Worm (Caenorhabditis elegans) whole organism, mixed stage, embryonic: ENCODE measurements around the gene hex-3.
"Not testable (repeated sequence)": the region's sequence is repeated elsewhere in the genome, so short reads cannot be mapped to it uniquely, and the experiment has no call there.

ENCODE experiments used
- M03D4.4 ChIP-seq: sonication (generic microtip); optimal IDR thresholded peaks from 2 replicates; lab custom pipeline; 2017; ENCODE audit warnings: mild to moderate bottlenecking, missing genetic modification characterization, missing compliant biosample characterization
- blmp-1 ChIP-seq: fragments of 150-350 bp; optimal IDR thresholded peaks from 2 replicates; lab custom pipeline; 2014; ENCODE audit warnings: missing biosample characterization, missing genetic modification characterization
- ceh-39 ChIP-seq: fragments of 150-350 bp; optimal IDR thresholded peaks from 2 replicates; lab custom pipeline; 2014; ENCODE audit warnings: missing biosample characterization, missing genetic modification characterization
- ceh-43 ChIP-seq: fragments of 200-800 bp; sonication (Bioruptor generic); optimal IDR thresholded peaks from 2 replicates; lab custom pipeline; 2018; ENCODE audit warnings: mild to moderate bottlenecking, missing genetic modification characterization, moderate library complexity, missing compliant biosample characterization
- ces-1 ChIP-seq: fragments of 150-350 bp; optimal IDR thresholded peaks from 2 replicates; lab custom pipeline; 2014; ENCODE audit warnings: missing biosample characterization, missing genetic modification reagents, missing genetic modification characterization
- cnd-1 ChIP-seq: fragments of 200-800 bp; sonication (Bioruptor generic); optimal IDR thresholded peaks from 2 replicates; lab custom pipeline; 2018; ENCODE audit warnings: mild to moderate bottlenecking, missing genetic modification characterization, missing compliant biosample characterization
- drap-1 ChIP-seq: fragments of 200-800 bp; sonication (Bioruptor generic); optimal IDR thresholded peaks from 3 replicates; lab custom pipeline; 2018; ENCODE audit warnings: mild to moderate bottlenecking, missing genetic modification characterization, missing compliant biosample characterization
- elt-1 ChIP-seq: sonication (generic microtip); optimal IDR thresholded peaks from 2 replicates; lab custom pipeline; 2017; ENCODE audit warnings: missing genetic modification characterization, mild to moderate bottlenecking, missing compliant biosample characterization, antibody characterized with exemption, moderate library complexity, borderline replicate concordance; ENCODE audit not compliant: insufficient read depth
- flh-1 ChIP-seq: fragments of 200-800 bp; sonication (Bioruptor generic); optimal IDR thresholded peaks from 2 replicates; lab custom pipeline; 2018; ENCODE audit warnings: mild to moderate bottlenecking, missing genetic modification characterization, moderate library complexity, missing compliant biosample characterization
- ham-2 ChIP-seq: fragments of 200-800 bp; sonication (Bioruptor generic); optimal IDR thresholded peaks from 2 replicates; lab custom pipeline; 2018; ENCODE audit warnings: mild to moderate bottlenecking, missing genetic modification characterization, missing compliant biosample characterization
- hlh-1 ChIP-seq: fragments of 150-350 bp; optimal IDR thresholded peaks from 2 replicates; lab custom pipeline; 2014; ENCODE audit warnings: missing biosample characterization, missing genetic modification reagents, missing genetic modification characterization
- lin-13 ChIP-seq: fragments of 150-350 bp; optimal IDR thresholded peaks from 2 replicates; lab custom pipeline; 2014; ENCODE audit warnings: missing biosample characterization, missing genetic modification characterization
- lin-32 ChIP-seq: fragments of 200-800 bp; sonication (Bioruptor generic); optimal IDR thresholded peaks from 2 replicates; lab custom pipeline; 2018; ENCODE audit warnings: mild to moderate bottlenecking, missing genetic modification characterization, missing compliant biosample characterization
- lsy-2 ChIP-seq: fragments of 150-350 bp; optimal IDR thresholded peaks from 2 replicates; lab custom pipeline; 2014; ENCODE audit warnings: missing biosample characterization, missing genetic modification characterization
- mep-1 ChIP-seq: fragments of 150-350 bp; optimal IDR thresholded peaks from 2 replicates; lab custom pipeline; 2017; ENCODE audit warnings: missing biosample characterization, missing genetic modification reagents, missing genetic modification characterization, inconsistent platforms
- mls-2 ChIP-seq: sonication (generic microtip); optimal IDR thresholded peaks from 2 replicates; lab custom pipeline; 2016; ENCODE audit warnings: mild to moderate bottlenecking, missing genetic modification characterization, moderate library complexity, missing compliant biosample characterization
- nhr-2 ChIP-seq: fragments of 150-350 bp; optimal IDR thresholded peaks from 2 replicates; lab custom pipeline; 2014; ENCODE audit warnings: missing biosample characterization, missing genetic modification characterization
- nhr-237 ChIP-seq: fragments of 150-350 bp; optimal IDR thresholded peaks from 2 replicates; lab custom pipeline; 2014; ENCODE audit warnings: missing biosample characterization, missing genetic modification characterization
- nhr-28 ChIP-seq: fragments of 150-350 bp; optimal IDR thresholded peaks from 2 replicates; lab custom pipeline; 2014; ENCODE audit warnings: missing biosample characterization, missing genetic modification characterization
- nhr-76 ChIP-seq: sonication (generic microtip); optimal IDR thresholded peaks from 2 replicates; lab custom pipeline; 2017; ENCODE audit warnings: missing biosample characterization, missing genetic modification characterization
- pha-4 ChIP-seq: fragments of 150-350 bp; optimal IDR thresholded peaks from 2 replicates; lab custom pipeline; 2018; ENCODE audit warnings: missing biosample characterization, missing genetic modification reagents, missing genetic modification characterization
- sem-2 ChIP-seq: fragments of 200-800 bp; sonication (Bioruptor generic); optimal IDR thresholded peaks from 2 replicates; lab custom pipeline; 2018; ENCODE audit warnings: mild to moderate bottlenecking, missing genetic modification characterization, missing compliant biosample characterization
- snpc-4 ChIP-seq: fragments of 150-350 bp; optimal IDR thresholded peaks from 2 replicates; lab custom pipeline; 2014; ENCODE audit warnings: missing biosample characterization, missing genetic modification characterization
- sptf-1 ChIP-seq: sonication (generic microtip); optimal IDR thresholded peaks from 2 replicates; lab custom pipeline; 2017; ENCODE audit warnings: mild to moderate bottlenecking, missing genetic modification characterization, moderate library complexity, missing compliant biosample characterization
- tbx-8 ChIP-seq: fragments of 200-800 bp; sonication (Bioruptor generic); optimal IDR thresholded peaks from 2 replicates; lab custom pipeline; 2018; ENCODE audit warnings: mild to moderate bottlenecking, missing genetic modification characterization, moderate library complexity, missing compliant biosample characterization
- unc-120 ChIP-seq: sonication (generic microtip); optimal IDR thresholded peaks from 2 replicates; lab custom pipeline; 2017; ENCODE audit warnings: missing genetic modification characterization, missing compliant biosample characterization; ENCODE audit not compliant: poor library complexity, severe bottlenecking
- unc-39 ChIP-seq: fragments of 150-350 bp; optimal IDR thresholded peaks from 2 replicates; lab custom pipeline; 2014; ENCODE audit warnings: missing biosample characterization, missing genetic modification characterization
- unc-62 ChIP-seq: fragments of 150-350 bp; optimal IDR thresholded peaks from 2 replicates; lab custom pipeline; 2014; ENCODE audit warnings: missing biosample characterization, missing genetic modification reagents, missing genetic modification characterization
- zip-8 ChIP-seq: fragments of 150-350 bp; optimal IDR thresholded peaks from 2 replicates; lab custom pipeline; 2014; ENCODE audit warnings: missing biosample characterization, missing genetic modification characterization
- ztf-11 ChIP-seq: fragments of 150-350 bp; optimal IDR thresholded peaks from 2 replicates; lab custom pipeline; 2014; ENCODE audit warnings: missing biosample characterization, missing genetic modification characterization

hex-3 gene

DNA sequence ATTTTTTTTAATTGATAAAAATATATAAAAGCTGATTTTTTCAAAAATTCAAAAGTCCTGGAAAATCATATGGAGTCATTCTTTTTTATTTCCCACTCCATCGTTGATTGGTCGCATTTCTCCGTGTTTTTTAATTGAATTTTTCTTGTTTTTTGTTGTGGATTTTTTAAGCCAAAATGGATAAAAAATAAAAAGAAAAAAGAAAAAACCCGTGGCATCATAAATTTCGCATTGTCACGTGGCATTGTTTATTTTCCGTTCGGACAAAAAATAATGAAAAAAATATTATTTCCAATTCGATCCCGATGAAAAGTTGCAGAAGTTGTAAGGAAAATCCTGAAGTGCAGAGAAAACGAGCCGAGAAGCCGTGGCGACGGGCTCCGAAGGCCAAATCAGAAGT, 43.4 kb upstream of the hex-3 start, which contains the start of gene klp-7:
Gene klp-7, plus strand, starts transcription at position 301 of the 400 bp plus-strand sequence.
- TF ChIP-seq mls-2 (tag; lab: Kevin White, UChicago); unc-62 (GFP tag; lab: Kevin White, UChicago); sptf-1: not testable (repeated sequence)

ce11 chrIII:10806821-10807220, 42.2 kb upstream of the hex-3 start:
- TF ChIP-seq sptf-1 (peak; percentile 9), lsy-2 (no peak), mls-2 (tag; lab: Kevin White, UChicago) (peak; percentile 6), ztf-11 (tag; lab: Kevin White, UChicago) (no peak)

- TF ChIP-seq elt-1 (tag; lab: Kevin White, UChicago) (no peak), cnd-1 (no peak), ceh-39 (tag; lab: Kevin White, UChicago) (no peak), ham-2 (GFP tag; lab: Kevin White, UChicago) (no peak), nhr-28 (tag; lab: Kevin White, UChicago) (no peak), ztf-11 (tag; lab: Kevin White, UChicago) (no peak), drap-1 (GFP tag; lab: Kevin White, UChicago) (no peak), lsy-2 (no peak), zip-8 (tag; lab: Kevin White, UChicago) (no peak), hlh-1 (tag; lab: Kevin White, UChicago) (no peak), mls-2 (tag; lab: Kevin White, UChicago) (no peak)
Observed at ce11 chrIII:10807236-10807635, 41.8 kb upstream of the hex-3 start.

DNA sequence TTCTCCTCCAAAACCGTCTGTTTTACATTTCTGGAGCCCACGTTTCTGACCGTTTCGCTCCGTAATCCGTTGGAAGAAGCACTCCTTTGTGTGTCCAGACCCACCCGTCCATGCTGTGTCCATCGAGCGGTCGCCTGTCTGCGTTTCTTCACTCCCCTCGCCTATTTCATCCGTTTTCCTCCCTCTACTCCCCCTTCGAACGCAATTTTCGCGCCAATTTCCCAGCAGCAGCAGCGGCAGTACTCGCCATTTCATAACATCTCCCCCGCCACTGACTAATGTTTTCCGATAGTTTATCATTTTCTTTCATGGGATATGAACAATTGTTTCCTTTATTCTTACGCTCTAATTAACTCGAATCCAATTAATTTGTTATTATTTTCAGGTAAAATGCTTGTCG, 41.1 kb upstream of the hex-3 start:
- TF ChIP-seq ces-1 (GFP tag; lab: Kevin White, UChicago) (peak; percentile 43), drap-1 (GFP tag; lab: Kevin White, UChicago) (no peak), nhr-76 (tag; lab: Kevin White, UChicago) (no peak), ham-2 (GFP tag; lab: Kevin White, UChicago) (peak; percentile 64), lin-32 (GFP tag; lab: Kevin White, UChicago) (no peak), unc-39 (tag; lab: Kevin White, UChicago) (no peak), lin-13 (tag; lab: Kevin White, UChicago) (no peak), ceh-43 (GFP tag; lab: Kevin White, UChicago) (peak; percentile 17), unc-120 (tag; lab: Kevin White, UChicago) (peak; percentile 39), lsy-2 (no peak), mep-1 (tag; lab: Kevin White, UChicago) (peak; percentile 11), unc-62 (GFP tag; lab: Kevin White, UChicago) (no peak)

- no peak for TF ChIP-seq hlh-1 (tag; lab: Kevin White, UChicago)
- TF ChIP-seq nhr-76 (tag; lab: Kevin White, UChicago) = no peak
- TF ChIP-seq nhr-28 (tag; lab: Kevin White, UChicago) = no peak
- TF ChIP-seq lin-32 (GFP tag; lab: Kevin White, UChicago) = no peak
- no peak for TF ChIP-seq pha-4 (tag; lab: Kevin White, UChicago)
- TF ChIP-seq snpc-4 = no peak
- no peak for TF ChIP-seq ceh-43 (GFP tag; lab: Kevin White, UChicago)
- TF ChIP-seq ces-1 (GFP tag; lab: Kevin White, UChicago) = no peak
- TF ChIP-seq unc-120 (tag; lab: Kevin White, UChicago) = no peak
- no peak for TF ChIP-seq sptf-1
- TF ChIP-seq flh-1 (GFP tag; lab: Kevin White, UChicago) = no peak
- TF ChIP-seq, all 35 proteins: peak for 0
Observed at ce11 chrIII:10808802-10809201, 40.2 kb upstream of the hex-3 start.

- TF ChIP-seq nhr-76 (tag; lab: Kevin White, UChicago) (no peak), pha-4 (tag; lab: Kevin White, UChicago) (no peak), snpc-4 (no peak), M03D4.4 (tag; lab: Kevin White, UChicago) (no peak), elt-1 (tag; lab: Kevin White, UChicago) (no peak), mep-1 (tag; lab: Kevin White, UChicago) (no peak), nhr-237 (tag; lab: Kevin White, UChicago) (no peak), blmp-1 (tag; lab: Kevin White, UChicago) (no peak), drap-1 (GFP tag; lab: Kevin White, UChicago) (no peak), sem-2 (GFP tag; lab: Kevin White, UChicago) (no peak), nhr-2 (tag; lab: Kevin White, UChicago) (no peak), unc-62 (GFP tag; lab: Kevin White, UChicago) (no peak), ces-1 (GFP tag; lab: Kevin White, UChicago) (no peak), ham-2 (GFP tag; lab: Kevin White, UChicago) (no peak), hlh-1 (tag; lab: Kevin White, UChicago) (no peak), unc-120 (tag; lab: Kevin White, UChicago) (no peak), tbx-8 (no peak)
Observed at ce11 chrIII:10809568-10809967, 39.5 kb upstream of the hex-3 start.
